Fruit fly (Drosophila melanogaster): ENCODE data around the gene Prm.

Gene Prm

dm6 chr3L:8746519-8746918 is 1.4 kb upstream of the Prm start:
- TF ChIP-seq psq (optimal IDR thresholded peaks at IDR 0.05) (no peak), h (optimal IDR thresholded peaks at IDR 0.05) (no peak), insv (optimal IDR thresholded peaks at IDR 0.05) (no peak), Sin3A (optimal IDR thresholded peaks at IDR 0.05) (no peak), Myc (optimal IDR thresholded peaks at IDR 0.05) (no peak), ttk (optimal IDR thresholded peaks at IDR 0.05) (no peak)

dm6 chr3L:8741051-8741468 is 4.0 kb downstream of the Prm start:
- TF ChIP-seq h (optimal IDR thresholded peaks at IDR 0.05) (no peak), Myc (optimal IDR thresholded peaks at IDR 0.05) (no peak), Sin3A (optimal IDR thresholded peaks at IDR 0.05) (no peak), psq (optimal IDR thresholded peaks at IDR 0.05) (no peak), insv (optimal IDR thresholded peaks at IDR 0.05) (no peak), ttk (optimal IDR thresholded peaks at IDR 0.05) (no peak)

- TF ChIP-seq h (optimal IDR thresholded peaks at IDR 0.05), result no peak
- no peak for TF ChIP-seq Sin3A (optimal IDR thresholded peaks at IDR 0.05)
- TF ChIP-seq psq (optimal IDR thresholded peaks at IDR 0.05), result no peak
- TF ChIP-seq Myc (optimal IDR thresholded peaks at IDR 0.05), result no peak
- no peak for TF ChIP-seq insv (optimal IDR thresholded peaks at IDR 0.05)
- no peak for TF ChIP-seq ttk (optimal IDR thresholded peaks at IDR 0.05)
Measured at dm6 chr3L:8731494-8731994, 13.6 kb downstream of the Prm start, which contains the start of gene Cp16. Cp16 (plus strand) TSS chr3L:8731944.

- TF ChIP-seq Sin3A (optimal IDR thresholded peaks at IDR 0.05), result no peak
- TF ChIP-seq h (optimal IDR thresholded peaks at IDR 0.05), result no peak
Measured at dm6 chr3L:8729565-8729964, 15.5 kb downstream of the Prm start, which contains the start of gene Cp19. Cp19 (plus strand) TSS chr3L:8729865.

dm6 chr3L:8728181-8728580 is 16.9 kb downstream of the Prm start, which contains the start of gene Cp15:
Cp15 (plus strand) TSS chr3L:8728481.
- TF ChIP-seq h (optimal IDR thresholded peaks at IDR 0.05), result no peak
- TF ChIP-seq psq (optimal IDR thresholded peaks at IDR 0.05), result no peak
- no peak for TF ChIP-seq ttk (optimal IDR thresholded peaks at IDR 0.05)
- no peak for TF ChIP-seq insv (optimal IDR thresholded peaks at IDR 0.05)
- TF ChIP-seq Sin3A (optimal IDR thresholded peaks at IDR 0.05), result no peak
- TF ChIP-seq Myc (optimal IDR thresholded peaks at IDR 0.05), result no peak

- TF ChIP-seq psq (optimal IDR thresholded peaks at IDR 0.05), result no peak
- TF ChIP-seq Sin3A (optimal IDR thresholded peaks at IDR 0.05), result no peak
Measured at dm6 chr3L:8726317-8726841, 18.7 kb downstream of the Prm start, which contains the start of gene Cp18. Cp18 (plus strand) TSS chr3L:8726791.

- TF ChIP-seq Myc (optimal IDR thresholded peaks at IDR 0.05), result no peak
- TF ChIP-seq insv (optimal IDR thresholded peaks at IDR 0.05), result no peak
- TF ChIP-seq h (optimal IDR thresholded peaks at IDR 0.05), result no peak
- no peak for TF ChIP-seq psq (optimal IDR thresholded peaks at IDR 0.05)
- TF ChIP-seq ttk (optimal IDR thresholded peaks at IDR 0.05), result no peak
Measured at dm6 chr3L:8725674-8726073, 19.4 kb downstream of the Prm start, which contains the start of gene CG43965. CG43965 (minus strand) TSS chr3L:8725774.

dm6 chr3L:8725252-8725651 is 19.9 kb downstream of the Prm start:
- no peak for TF ChIP-seq insv (optimal IDR thresholded peaks at IDR 0.05)
- no peak for TF ChIP-seq h (optimal IDR thresholded peaks at IDR 0.05)
- TF ChIP-seq Myc (optimal IDR thresholded peaks at IDR 0.05), result no peak
- TF ChIP-seq psq (optimal IDR thresholded peaks at IDR 0.05), result no peak
- TF ChIP-seq Sin3A (optimal IDR thresholded peaks at IDR 0.05), result no peak
- TF ChIP-seq ttk (optimal IDR thresholded peaks at IDR 0.05), result no peak

- no peak for TF ChIP-seq ttk (optimal IDR thresholded peaks at IDR 0.05)
- no peak for TF ChIP-seq psq (optimal IDR thresholded peaks at IDR 0.05)
- TF ChIP-seq insv (optimal IDR thresholded peaks at IDR 0.05), result no peak
- TF ChIP-seq Myc (optimal IDR thresholded peaks at IDR 0.05), result no peak
- TF ChIP-seq Sin3A (optimal IDR thresholded peaks at IDR 0.05), result no peak
- no peak for TF ChIP-seq h (optimal IDR thresholded peaks at IDR 0.05)
Measured at dm6 chr3L:8721145-8721544, 24.0 kb downstream of the Prm start, which contains the start of the genes CG32022 and CG6511. CG32022 (minus strand) TSS chr3L:8721272. CG6511 (plus strand) TSS chr3L:8721324.

- TF ChIP-seq ttk (optimal IDR thresholded peaks at IDR 0.05), result no peak
- no peak for TF ChIP-seq psq (optimal IDR thresholded peaks at IDR 0.05)
- no peak for TF ChIP-seq Myc (optimal IDR thresholded peaks at IDR 0.05)
- no peak for TF ChIP-seq h (optimal IDR thresholded peaks at IDR 0.05)
- no peak for TF ChIP-seq Sin3A (optimal IDR thresholded peaks at IDR 0.05)
- TF ChIP-seq insv (optimal IDR thresholded peaks at IDR 0.05), result no peak
Measured at dm6 chr3L:8719990-8720559, 25.0 kb downstream of the Prm start, which contains the start of gene SrpRbeta. SrpRbeta (minus strand) TSS chr3L:8720225.

- TF ChIP-seq psq (optimal IDR thresholded peaks at IDR 0.05), result no peak
- no peak for TF ChIP-seq ttk (optimal IDR thresholded peaks at IDR 0.05)
- no peak for TF ChIP-seq Sin3A (optimal IDR thresholded peaks at IDR 0.05)
- no peak for TF ChIP-seq h (optimal IDR thresholded peaks at IDR 0.05)
- no peak for TF ChIP-seq insv (optimal IDR thresholded peaks at IDR 0.05)
- no peak for TF ChIP-seq Myc (optimal IDR thresholded peaks at IDR 0.05)
Measured at dm6 chr3L:8718602-8719001, 26.5 kb downstream of the Prm start.

dm6 chr3L:8716013-8716412 is 29.1 kb downstream of the Prm start:
- no peak for TF ChIP-seq Sin3A (optimal IDR thresholded peaks at IDR 0.05)
- TF ChIP-seq insv (optimal IDR thresholded peaks at IDR 0.05), result no peak
- TF ChIP-seq h (optimal IDR thresholded peaks at IDR 0.05), result no peak

dm6 chr3L:8712913-8713312 is 32.2 kb downstream of the Prm start:
- TF ChIP-seq psq (optimal IDR thresholded peaks at IDR 0.05) (no peak), h (optimal IDR thresholded peaks at IDR 0.05) (no peak), insv (optimal IDR thresholded peaks at IDR 0.05) (no peak), Myc (optimal IDR thresholded peaks at IDR 0.05) (no peak), ttk (optimal IDR thresholded peaks at IDR 0.05) (no peak), Sin3A (optimal IDR thresholded peaks at IDR 0.05) (no peak)

Measured in Kc167 (cell line).